Fruit fly (Drosophila melanogaster): Measurements from ENCODE around the gene Wnt5.

DNA sequence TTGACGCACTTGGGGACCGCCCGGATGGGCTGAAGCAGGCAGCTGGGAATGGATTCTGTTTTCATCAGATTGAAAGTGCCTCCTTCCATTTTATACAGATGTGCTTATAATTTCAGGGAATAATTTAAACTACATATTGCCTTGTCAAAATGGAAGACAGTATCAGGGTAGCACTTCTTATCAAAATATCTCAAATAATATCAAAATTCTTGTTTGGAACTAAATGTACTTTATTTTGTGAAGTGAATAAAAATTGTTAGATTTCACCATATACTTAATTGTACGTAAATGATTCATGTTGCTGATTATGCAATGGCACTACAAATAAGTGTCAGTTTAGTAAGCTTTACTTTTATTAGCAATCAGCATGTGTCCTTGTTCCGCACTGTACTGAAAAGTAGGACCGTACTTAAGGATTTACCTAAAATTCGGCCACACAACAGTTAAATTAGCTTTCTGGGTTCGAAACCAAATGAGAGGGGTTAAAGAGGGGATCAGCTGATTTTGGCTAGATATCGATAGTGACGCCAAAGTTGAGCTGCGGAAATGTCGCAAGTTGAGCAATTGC is 23.0 kb upstream of the Wnt5 start, which contains the start of the genes CG15042 and CG15047:
- no peak for TF ChIP-seq CG3281 (GFP tag; optimal IDR thresholded peaks at IDR 0.05)
- no peak for TF ChIP-seq nerfin-1 (tag; optimal IDR thresholded peaks at IDR 0.05)
- TF ChIP-seq CG9817 (tag; optimal IDR thresholded peaks at IDR 0.05) = no peak
- TF ChIP-seq Fer1 (GFP tag; optimal IDR thresholded peaks at IDR 0.05) = no peak
- no peak for TF ChIP-seq grau (tag; optimal IDR thresholded peaks at IDR 0.05)
- no peak for TF ChIP-seq CG11093 (GFP tag; IDR thresholded peaks at IDR 0.05)
- no peak for TF ChIP-seq CG7271 (tag; optimal IDR thresholded peaks at IDR 0.05)
- no peak for TF ChIP-seq ttk (GFP tag; IDR thresholded peaks at IDR 0.05)
- TF ChIP-seq tgo (GFP tag; IDR thresholded peaks at IDR 0.05) = no peak
- no peak for TF ChIP-seq dmrt11E (tag; optimal IDR thresholded peaks at IDR 0.05)
- TF ChIP-seq peb (GFP tag; IDR thresholded peaks at IDR 0.05) = no peak
- no peak for TF ChIP-seq zen (tag; optimal IDR thresholded peaks at IDR 0.05)

Data from whole organism, embryonic.